Worm (Caenorhabditis elegans): Measurements from ENCODE around the gene fln-2.

The fln-2 gene

DNA sequence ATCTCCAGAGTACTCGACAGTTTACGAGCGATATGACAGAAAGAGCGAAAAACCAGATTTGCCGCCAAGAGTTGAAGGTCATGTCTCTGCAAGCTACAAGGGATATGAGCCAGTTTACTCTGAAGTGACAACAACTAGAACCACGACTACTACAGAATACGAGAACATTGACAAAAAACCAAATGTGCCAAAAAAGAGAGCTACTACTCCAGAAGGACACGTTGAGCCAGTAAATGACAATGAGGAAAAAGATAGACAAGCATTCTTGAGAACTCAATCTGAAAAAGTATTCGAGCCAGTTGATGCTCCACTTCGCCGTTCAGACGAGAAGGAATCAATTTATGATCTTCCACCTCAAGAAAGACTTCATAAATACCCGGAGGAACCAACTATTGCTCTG is 19.8 kb downstream of the fln-2 start:
- no peak for TF ChIP-seq lin-39 (tag; optimal IDR thresholded peaks at IDR 0.05)
- no peak for TF ChIP-seq alr-1 (tag; optimal IDR thresholded peaks at IDR 0.05; ENCODE audit: borderline replicate concordance)
- no peak for TF ChIP-seq pax-3 (tag; optimal IDR thresholded peaks at IDR 0.05)
- no peak for TF ChIP-seq tbx-2 (tag; optimal IDR thresholded peaks at IDR 0.05)
- no peak for TF ChIP-seq lsy-2 (tag; optimal IDR thresholded peaks at IDR 0.05)
- TF ChIP-seq C34B4.2 (tag; optimal IDR thresholded peaks at IDR 0.05), result no peak
- no peak for TF ChIP-seq unc-130 (tag; optimal IDR thresholded peaks at IDR 0.05)
- no peak for TF ChIP-seq mep-1 (tag; optimal IDR thresholded peaks at IDR 0.05)

DNA sequence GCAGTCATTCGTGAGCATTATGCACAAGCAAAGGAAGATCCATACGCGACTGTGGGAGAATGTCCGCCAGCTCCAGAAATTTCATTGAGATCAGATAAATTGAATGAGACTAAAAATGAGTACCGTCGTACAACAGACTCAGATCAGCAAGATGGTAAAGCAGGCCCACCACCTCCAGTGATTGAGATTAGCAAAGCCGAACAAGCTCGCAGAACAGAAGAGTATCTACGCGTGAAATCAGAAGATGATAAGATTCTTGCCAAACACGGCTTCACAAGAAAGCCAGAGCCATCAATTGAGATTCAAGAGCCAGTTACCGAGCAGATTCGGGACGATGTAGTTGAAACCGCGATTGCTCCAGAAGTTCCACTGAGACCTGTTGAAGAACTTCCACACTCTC is 20.4 kb downstream of the fln-2 start:
- TF ChIP-seq nhr-19 (GFP tag; conservative IDR thresholded peaks at IDR 0.05) (no peak), efl-1 (optimal IDR thresholded peaks at IDR 0.05) (no peak), efl-1 (GFP tag; optimal IDR thresholded peaks at IDR 0.05 in 1 of 2) (peak in 1 of 2 experiments; percentile 90)

DNA sequence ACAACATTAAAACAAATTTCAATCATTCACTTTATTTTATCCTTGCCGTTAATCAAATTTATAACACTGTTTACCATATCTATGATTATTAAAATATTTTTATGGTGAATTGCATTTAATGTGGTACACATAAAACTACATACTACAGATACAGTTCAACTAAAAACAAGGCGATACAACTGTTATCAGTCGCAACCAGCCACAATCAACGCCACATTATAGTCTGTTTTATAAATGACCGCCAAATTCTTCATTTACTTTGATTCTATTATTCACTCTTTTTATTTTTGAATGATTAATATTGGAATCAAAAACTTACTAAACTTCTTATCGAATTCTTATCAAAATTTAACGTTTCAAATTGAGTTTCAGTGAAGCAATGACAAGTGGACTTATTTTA is 30.6 kb downstream of the fln-2 start, which contains the start of gene B0272.4:
Gene B0272.4, plus strand, starts transcription at position 373 of the 400 bp plus-strand sequence.
- TF ChIP-seq lin-14 (GFP tag; optimal IDR thresholded peaks at IDR 0.05) (peak; percentile 7), egl-13 (tag; optimal IDR thresholded peaks at IDR 0.05) (no peak), nhr-20 (tag; optimal IDR thresholded peaks at IDR 0.05) (peak; percentile 58), dsc-1 (tag; optimal IDR thresholded peaks at IDR 0.05) (no peak), lin-35 (GFP tag; optimal IDR thresholded peaks at IDR 0.05) (peak in 1 of 2 experiments; percentile 29), sptf-1 (tag; optimal IDR thresholded peaks at IDR 0.05) (no peak), mep-1 (tag; optimal IDR thresholded peaks at IDR 0.05) (no peak), nhr-71 (tag; optimal IDR thresholded peaks at IDR 0.05) (peak; percentile 8), elt-2 (tag; optimal IDR thresholded peaks at IDR 0.05) (peak; percentile 89)

DNA sequence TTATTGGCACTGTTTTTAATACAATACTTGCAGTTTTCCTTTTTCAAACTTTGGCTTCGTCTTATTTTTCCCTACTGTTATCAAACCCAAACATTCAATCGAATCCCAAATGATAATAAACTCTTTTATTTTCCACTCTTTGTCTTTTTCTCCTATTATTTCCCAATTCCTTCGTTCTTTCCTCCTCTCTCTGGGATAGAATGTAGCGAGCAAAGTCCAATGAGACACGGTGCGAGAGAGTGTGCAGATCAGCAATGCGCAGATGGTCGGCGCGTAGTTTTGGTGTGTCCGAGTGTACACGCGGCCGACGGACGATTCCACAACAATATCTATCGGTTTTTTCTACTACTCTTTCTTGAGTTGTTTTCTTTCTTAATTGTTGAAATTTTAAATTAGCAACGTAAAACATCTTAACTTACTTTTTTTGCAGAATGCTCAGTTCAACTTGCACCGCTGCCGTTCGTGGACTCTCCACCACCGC is 33.5 kb downstream of the fln-2 start, which contains the start of gene B0272.3:
Gene B0272.3, plus strand, starts transcription at position 431 of the 481 bp plus-strand sequence.
- no peak for TF ChIP-seq mef-2 (tag; optimal IDR thresholded peaks at IDR 0.05)
- no peak for TF ChIP-seq nhr-11 (tag; optimal IDR thresholded peaks at IDR 0.05)
- no peak for TF ChIP-seq unc-98 (GFP tag; IDR thresholded peaks at IDR 0.05)
- peak; percentile 80 for TF ChIP-seq snu-23 (GFP tag; optimal IDR thresholded peaks at IDR 0.05)
- TF ChIP-seq sptf-1 (tag; optimal IDR thresholded peaks at IDR 0.05), result no peak
- TF ChIP-seq hlh-4 (tag; optimal IDR thresholded peaks at IDR 0.05), result no peak
- no peak for TF ChIP-seq ets-5 (GFP tag; IDR thresholded peaks at IDR 0.05)
- TF ChIP-seq sup-37 (GFP tag; optimal IDR thresholded peaks at IDR 0.05), result no peak
- peak in 5 of 6 experiments; percentile 4 to 54 (median 16) for TF ChIP-seq elt-3 (tag; optimal IDR thresholded peaks at IDR 0.05)
- TF ChIP-seq irx-1 (tag; optimal IDR thresholded peaks at IDR 0.05), result no peak
- no peak for TF ChIP-seq ceh-90 (tag; optimal IDR thresholded peaks at IDR 0.05)
- no peak for TF ChIP-seq aly-2 (tag; optimal IDR thresholded peaks at IDR 0.05)
- TF ChIP-seq unc-86 (tag; optimal IDR thresholded peaks at IDR 0.05), result no peak
- no peak for TF ChIP-seq nhr-84 (tag; optimal IDR thresholded peaks at IDR 0.05)
- no peak for TF ChIP-seq unc-62 (GFP tag; optimal IDR thresholded peaks at IDR 0.05)
- TF ChIP-seq xbp-1 (tag; optimal IDR thresholded peaks at IDR 0.05), result peak; percentile 36
- peak in 1 of 3 experiments; percentile 29 for TF ChIP-seq ceh-82 (tag; optimal IDR thresholded peaks at IDR 0.05)
- TF ChIP-seq alr-1 (tag; optimal IDR thresholded peaks at IDR 0.05; ENCODE audit: borderline replicate concordance), result no peak
- TF ChIP-seq lsy-2 (tag; optimal IDR thresholded peaks at IDR 0.05), result peak; percentile 4 to 44
- TF ChIP-seq fos-1 (tag; optimal IDR thresholded peaks at IDR 0.05), result no peak
- peak; percentile 32 for TF ChIP-seq tbx-2 (tag; optimal IDR thresholded peaks at IDR 0.05)
- no peak; the same call in 1 of the 2 replicates for TF ChIP-seq nhr-19 (GFP tag; conservative IDR thresholded peaks at IDR 0.05)
- no peak for TF ChIP-seq hlh-17 (GFP tag; optimal IDR thresholded peaks at IDR 0.05; ENCODE audit: borderline replicate concordance)
- no peak for TF ChIP-seq aha-1 (tag; optimal IDR thresholded peaks at IDR 0.05)
- TF ChIP-seq pqm-1 (tag; optimal IDR thresholded peaks at IDR 0.05), result no peak
- no peak for TF ChIP-seq fkh-10 (GFP tag; optimal IDR thresholded peaks at IDR 0.05)
- peak; percentile 57 for TF ChIP-seq rnt-1 (tag; optimal IDR thresholded peaks at IDR 0.05)
- no peak for TF ChIP-seq grh-1 (GFP tag; IDR thresholded peaks at IDR 0.05)
- TF ChIP-seq jun-1 (tag; optimal IDR thresholded peaks at IDR 0.05), result no peak
- TF ChIP-seq nhr-12 (tag; optimal IDR thresholded peaks at IDR 0.05), result no peak
- TF ChIP-seq efl-3 (GFP tag; optimal IDR thresholded peaks at IDR 0.05), result no peak
- peak; percentile 81 for TF ChIP-seq elt-2 (tag; optimal IDR thresholded peaks at IDR 0.05)
- TF ChIP-seq vab-15 (tag; optimal IDR thresholded peaks at IDR 0.05), result no peak
- peak; percentile 44 for TF ChIP-seq ztf-4 (tag; optimal IDR thresholded peaks at IDR 0.05)
- TF ChIP-seq egl-13 (tag; optimal IDR thresholded peaks at IDR 0.05), result no peak
